Worm (Caenorhabditis elegans) whole organism, early embryonic: ENCODE data around the gene ire-1.

Experiments used
- B0310.2 ChIP-seq: sonication (generic microtip); optimal IDR thresholded peaks from 2 replicates; lab custom pipeline; 2016; ENCODE audit warnings: mild to moderate bottlenecking, missing genetic modification characterization, missing compliant biosample characterization
- F13C5.2 ChIP-seq: sonication (generic microtip); optimal IDR thresholded peaks from 2 replicates; lab custom pipeline; 2017; ENCODE audit warnings: mild to moderate bottlenecking, missing genetic modification characterization, inconsistent platforms, missing compliant biosample characterization
- aly-1 ChIP-seq: sonication (generic microtip); optimal IDR thresholded peaks from 2 replicates; lab custom pipeline; 2016; ENCODE audit warnings: missing genetic modification characterization, missing compliant biosample characterization
- ama-1 ChIP-seq: fragments of 150-350 bp; optimal IDR thresholded peaks from 2 replicates; lab custom pipeline; 2014
- ceh-13 ChIP-seq: fragments of 200-800 bp; sonication (Bioruptor generic); optimal IDR thresholded peaks from 2 replicates; lab custom pipeline; 2018; ENCODE audit warnings: mild to moderate bottlenecking, missing genetic modification characterization, missing compliant biosample characterization
- ceh-36 ChIP-seq: sonication (generic microtip); optimal IDR thresholded peaks from 2 replicates; lab custom pipeline; 2016; ENCODE audit warnings: missing genetic modification characterization, inconsistent platforms, missing compliant biosample characterization
- ets-7 ChIP-seq: sonication (generic microtip); optimal IDR thresholded peaks from 2 replicates; lab custom pipeline; 2016; ENCODE audit warnings: missing genotype, missing genetic modification characterization, missing compliant biosample characterization
- flt-1 ChIP-seq: fragments of 200-800 bp; sonication (Bioruptor generic); IDR thresholded peaks from 2 replicates; pipeline ENCODE4 v1.3.6; 2022; ENCODE audit warnings: missing genetic modification characterization, missing compliant biosample characterization
- hmbx-1 ChIP-seq: sonication (generic microtip); optimal IDR thresholded peaks from 2 replicates; lab custom pipeline; 2016; ENCODE audit warnings: mild to moderate bottlenecking, missing genetic modification characterization, missing compliant biosample characterization
- hmg-4 ChIP-seq: fragments of 200-800 bp; sonication (Bioruptor generic); optimal IDR thresholded peaks from 2 replicates; lab custom pipeline; 2018; ENCODE audit warnings: mild to moderate bottlenecking, missing genetic modification characterization, missing compliant biosample characterization
- hnd-1 ChIP-seq: sonication (generic microtip); optimal IDR thresholded peaks from 2 replicates; lab custom pipeline; 2016; ENCODE audit warnings: missing genetic modification characterization, missing compliant biosample characterization
- pes-1 ChIP-seq: fragments of 200-800 bp; sonication (Bioruptor generic); IDR thresholded peaks from 2 replicates; pipeline ENCODE4 v1.3.6; 2022; ENCODE audit warnings: missing genetic modification reagents, missing genetic modification characterization, missing compliant biosample characterization
- scrt-1 ChIP-seq: fragments of 200-800 bp; sonication (Bioruptor generic); IDR thresholded peaks from 2 replicates; pipeline ENCODE4 v1.3.6; 2022; ENCODE audit warnings: missing genetic modification characterization, missing compliant biosample characterization
- sea-1 ChIP-seq: fragments of 200-800 bp; sonication (Bioruptor generic); conservative IDR thresholded peaks from 2 replicates; pipeline ENCODE4 v1.3.6; 2022; ENCODE audit warnings: missing genetic modification characterization, missing compliant biosample characterization
- tbx-11 ChIP-seq: fragments of 200-800 bp; sonication (Bioruptor generic); IDR thresholded peaks from 2 replicates; pipeline ENCODE4 v1.3.6; 2022; ENCODE audit warnings: missing genetic modification characterization, missing compliant biosample characterization
- tbx-37 ChIP-seq: fragments of 200-800 bp; sonication (Bioruptor generic); conservative IDR thresholded peaks from 2 replicates; pipeline ENCODE4 v1.3.6; 2022; ENCODE audit warnings: missing genetic modification reagents, missing genetic modification characterization, missing compliant biosample characterization
- tra-4 ChIP-seq: sonication (generic microtip); optimal IDR thresholded peaks from 2 replicates; lab custom pipeline; 2017; ENCODE audit warnings: missing genetic modification characterization, missing compliant biosample characterization

Gene ire-1

DNA sequence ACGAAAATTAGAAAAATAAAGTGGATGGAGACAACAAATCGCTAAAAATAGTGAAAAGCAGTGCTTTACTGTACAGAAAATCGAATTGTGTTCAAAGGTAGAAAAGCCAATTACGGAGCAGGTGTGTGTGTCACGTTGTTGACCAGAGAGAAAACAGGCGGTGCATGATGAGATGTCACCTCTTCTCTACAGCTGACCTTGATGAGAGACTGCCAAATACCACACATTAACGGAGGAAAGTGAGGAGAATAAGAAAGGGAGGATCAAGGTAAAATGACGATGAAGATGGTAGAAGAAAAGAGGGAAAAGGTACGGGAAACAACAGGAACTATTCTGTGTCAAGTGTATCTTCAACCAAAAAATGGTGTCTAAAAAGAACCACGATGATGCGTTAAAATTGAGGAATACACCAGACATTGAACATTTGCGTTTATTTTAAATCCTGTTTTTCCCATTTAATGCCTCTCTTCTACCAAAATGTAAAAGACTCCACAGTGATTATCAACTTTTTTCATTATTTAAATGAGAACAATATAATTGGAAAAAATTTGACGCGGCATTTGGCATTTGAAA is 25.4 kb downstream of the ire-1 start:
- no peak for TF ChIP-seq ceh-13
- TF ChIP-seq tbx-11: no peak
- TF ChIP-seq aly-1 (tag; lab: Kevin White, UChicago): no peak
- no peak for TF ChIP-seq tbx-37 (GFP tag; lab: Robert Waterston, UW)
- no peak for TF ChIP-seq hmbx-1
- no peak for TF ChIP-seq sea-1 (GFP tag; lab: Robert Waterston, UW)
- no peak for TF ChIP-seq ceh-36 (tag; lab: Kevin White, UChicago)
- no peak for TF ChIP-seq B0310.2 (tag; lab: Kevin White, UChicago)
- no peak for TF ChIP-seq tra-4 (tag; lab: Kevin White, UChicago)
- TF ChIP-seq hnd-1 (tag; lab: Kevin White, UChicago): no peak
- no peak for TF ChIP-seq pes-1 (GFP tag; lab: Robert Waterston, UW)
- no peak for TF ChIP-seq F13C5.2 (tag; lab: Kevin White, UChicago)
- TF ChIP-seq ama-1 (lab: Kevin White, UChicago): no peak
- no peak for TF ChIP-seq ets-7 (tag; lab: Kevin White, UChicago)
- TF ChIP-seq scrt-1 (GFP tag; lab: Robert Waterston, UW): no peak
- TF ChIP-seq flt-1 (GFP tag; lab: Robert Waterston, UW): no peak

DNA sequence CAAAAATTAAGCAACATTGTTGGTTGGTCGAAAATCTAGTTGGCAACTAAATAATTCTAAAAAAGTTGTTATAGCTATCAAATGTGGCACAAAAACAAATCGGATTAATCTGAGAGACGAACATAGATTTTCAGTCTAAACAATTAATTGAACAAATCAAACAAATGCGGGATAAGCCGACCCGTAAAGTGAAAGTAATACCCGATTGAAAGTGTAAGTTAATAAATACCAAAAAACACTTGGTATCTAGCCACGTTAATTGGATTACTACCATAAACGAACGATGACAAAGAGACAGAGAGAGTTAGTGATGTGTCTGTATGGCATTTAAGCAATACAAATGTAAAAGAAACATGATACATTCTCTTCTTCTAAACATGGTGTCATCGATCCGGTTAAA is 30.8 kb downstream of the ire-1 start:
- TF ChIP-seq ets-7 (tag; lab: Kevin White, UChicago) (no peak), hnd-1 (tag; lab: Kevin White, UChicago) (no peak), hmbx-1 (no peak), ceh-13 (no peak), sea-1 (GFP tag; lab: Robert Waterston, UW) (no peak), B0310.2 (tag; lab: Kevin White, UChicago) (no peak), pes-1 (GFP tag; lab: Robert Waterston, UW) (no peak), tbx-11 (no peak), tra-4 (tag; lab: Kevin White, UChicago) (no peak), ceh-36 (tag; lab: Kevin White, UChicago) (no peak), ama-1 (lab: Kevin White, UChicago) (no peak), aly-1 (tag; lab: Kevin White, UChicago) (no peak)

DNA sequence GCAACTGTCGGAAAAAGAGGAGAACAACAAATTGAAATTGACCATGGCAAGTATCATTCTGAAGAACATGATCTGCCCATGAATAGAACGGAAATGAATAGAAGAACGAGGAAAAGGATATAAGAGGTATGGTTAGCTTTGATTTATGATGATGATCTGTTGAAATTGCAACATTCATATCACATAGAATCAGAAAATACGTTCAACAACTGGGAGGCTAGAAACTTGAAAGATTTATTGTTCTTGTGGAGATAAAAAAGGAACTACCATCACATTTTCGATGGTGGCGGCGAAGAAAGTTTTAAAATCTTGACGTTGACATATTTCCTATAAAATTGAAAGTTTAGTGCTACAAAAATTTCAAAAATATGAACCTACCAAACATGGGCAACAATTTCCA is 31.4 kb downstream of the ire-1 start:
- TF ChIP-seq tra-4 (tag; lab: Kevin White, UChicago) (no peak), tbx-11 (no peak), ets-7 (tag; lab: Kevin White, UChicago) (no peak), ceh-36 (tag; lab: Kevin White, UChicago) (no peak), sea-1 (GFP tag; lab: Robert Waterston, UW) (no peak), flt-1 (GFP tag; lab: Robert Waterston, UW) (no peak), scrt-1 (GFP tag; lab: Robert Waterston, UW) (no peak), aly-1 (tag; lab: Kevin White, UChicago) (no peak), hmg-4 (GFP tag; lab: Kevin White, UChicago) (no peak), B0310.2 (tag; lab: Kevin White, UChicago) (no peak)

DNA sequence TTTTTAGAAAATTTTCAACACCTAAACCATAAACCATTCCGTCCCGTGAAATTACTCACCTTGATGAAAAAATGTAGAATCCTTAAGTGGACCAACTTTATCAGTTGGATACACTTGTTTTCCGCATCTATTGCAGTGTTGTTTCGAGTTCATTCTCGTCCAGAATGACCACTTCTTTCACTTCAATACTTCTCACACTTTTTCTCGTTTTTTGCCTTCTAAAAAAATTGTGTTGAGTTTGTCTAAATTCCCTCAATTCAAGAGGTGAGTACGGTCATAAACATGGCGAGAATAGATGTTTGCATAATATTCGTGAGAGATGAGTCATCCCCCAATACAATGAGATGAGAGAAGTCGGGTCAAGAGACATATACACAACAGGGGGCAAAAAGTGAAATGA is 32.2 kb downstream of the ire-1 start, which contains the start of gene ltd-1:
Gene ltd-1, minus strand, starts transcription at position 218 of the 400 bp plus-strand sequence.
- TF ChIP-seq ceh-36 (tag; lab: Kevin White, UChicago) (no peak), sea-1 (GFP tag; lab: Robert Waterston, UW) (no peak), scrt-1 (GFP tag; lab: Robert Waterston, UW) (no peak), pes-1 (GFP tag; lab: Robert Waterston, UW) (no peak), flt-1 (GFP tag; lab: Robert Waterston, UW) (no peak), ets-7 (tag; lab: Kevin White, UChicago) (no peak), ceh-13 (no peak), hmg-4 (GFP tag; lab: Kevin White, UChicago) (no peak), tbx-37 (GFP tag; lab: Robert Waterston, UW) (no peak), tbx-11 (no peak)

DNA sequence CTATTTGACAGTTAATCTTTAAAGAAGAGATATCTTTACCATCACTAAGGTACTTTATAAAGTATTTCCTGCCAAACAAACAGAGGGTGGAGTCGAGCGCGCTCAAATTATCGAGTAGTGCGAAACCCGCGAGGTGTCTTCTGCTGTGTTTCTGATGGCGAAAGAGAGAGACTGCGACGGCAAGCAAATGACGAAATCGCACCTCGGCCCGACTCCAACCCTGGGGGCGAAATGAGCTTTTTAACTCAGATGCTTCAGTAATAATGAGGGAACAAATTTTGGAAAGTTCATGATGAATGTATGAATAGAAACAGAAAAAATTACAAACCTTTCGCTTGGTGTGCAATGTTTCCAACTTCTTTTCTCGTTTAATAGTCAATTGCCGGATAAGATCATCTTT is 33.2 kb downstream of the ire-1 start:
- TF ChIP-seq B0310.2 (tag; lab: Kevin White, UChicago) (no peak), flt-1 (GFP tag; lab: Robert Waterston, UW) (no peak), pes-1 (GFP tag; lab: Robert Waterston, UW) (no peak), tbx-37 (GFP tag; lab: Robert Waterston, UW) (no peak), tra-4 (tag; lab: Kevin White, UChicago) (no peak), hnd-1 (tag; lab: Kevin White, UChicago) (no peak), ama-1 (lab: Kevin White, UChicago) (peak; percentile 66), ceh-13 (no peak), hmbx-1 (no peak), hmg-4 (GFP tag; lab: Kevin White, UChicago) (peak; percentile 20)

DNA sequence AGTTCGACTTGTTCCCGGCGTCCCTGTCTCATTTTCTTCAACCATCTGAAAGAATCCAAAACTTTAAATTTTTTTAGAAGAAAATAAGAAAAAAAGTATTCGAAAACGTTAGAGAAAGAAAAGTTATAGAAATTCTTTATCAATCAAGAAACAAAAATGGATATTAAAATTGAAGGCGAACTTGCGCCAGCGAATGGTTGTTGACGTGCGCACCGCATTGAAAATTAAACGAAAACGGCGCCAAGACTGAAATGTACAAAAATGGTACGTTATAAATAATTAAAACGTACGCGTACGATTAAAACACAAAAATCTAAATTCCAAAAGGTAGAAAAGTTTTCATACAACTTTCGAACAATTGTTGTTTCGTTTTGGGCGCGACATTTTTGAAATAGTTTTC is 37.9 kb downstream of the ire-1 start, which contains the start of gene K02C4.3:
Gene K02C4.3, minus strand, starts transcription at position 51 of the 400 bp plus-strand sequence.
- TF ChIP-seq B0310.2 (tag; lab: Kevin White, UChicago): no peak
- TF ChIP-seq tbx-11: no peak
- TF ChIP-seq tra-4 (tag; lab: Kevin White, UChicago): no peak
- no peak for TF ChIP-seq hmg-4 (GFP tag; lab: Kevin White, UChicago)
- no peak for TF ChIP-seq F13C5.2 (tag; lab: Kevin White, UChicago)
- no peak for TF ChIP-seq ama-1 (lab: Kevin White, UChicago)
- no peak for TF ChIP-seq sea-1 (GFP tag; lab: Robert Waterston, UW)
- TF ChIP-seq flt-1 (GFP tag; lab: Robert Waterston, UW): no peak
- TF ChIP-seq ceh-36 (tag; lab: Kevin White, UChicago): no peak
- no peak for TF ChIP-seq aly-1 (tag; lab: Kevin White, UChicago)
- no peak for TF ChIP-seq pes-1 (GFP tag; lab: Robert Waterston, UW)
- TF ChIP-seq hmbx-1: no peak
- no peak for TF ChIP-seq tbx-37 (GFP tag; lab: Robert Waterston, UW)
- TF ChIP-seq ceh-13: no peak

DNA sequence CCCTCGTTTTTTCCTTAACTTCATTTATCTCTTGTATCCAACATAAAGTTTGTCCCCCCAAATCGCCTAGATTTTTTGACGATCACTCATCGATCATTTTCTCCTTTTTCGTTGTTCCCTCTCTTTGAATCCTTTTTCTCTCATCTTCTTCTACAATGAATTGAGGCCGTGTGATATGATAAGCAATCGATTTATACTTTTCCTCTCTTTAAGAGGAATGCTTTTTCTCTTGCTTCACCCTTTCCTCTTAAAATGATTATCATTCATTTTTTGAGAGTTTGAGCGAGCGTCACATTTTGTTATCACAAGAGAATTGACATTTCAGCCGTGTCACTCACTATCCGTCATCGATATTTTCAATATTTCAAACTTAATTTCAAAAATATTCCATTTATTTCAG is 46.7 kb downstream of the ire-1 start, which contains the start of gene K02C4.5:
Gene K02C4.5, plus strand, starts transcription at position 395 of the 400 bp plus-strand sequence.
- TF ChIP-seq tbx-37 (GFP tag; lab: Robert Waterston, UW) (no peak), flt-1 (GFP tag; lab: Robert Waterston, UW) (no peak), hmbx-1 (no peak), scrt-1 (GFP tag; lab: Robert Waterston, UW) (no peak), aly-1 (tag; lab: Kevin White, UChicago) (no peak), tra-4 (tag; lab: Kevin White, UChicago) (no peak), B0310.2 (tag; lab: Kevin White, UChicago) (no peak), F13C5.2 (tag; lab: Kevin White, UChicago) (no peak), hnd-1 (tag; lab: Kevin White, UChicago) (no peak), ceh-36 (tag; lab: Kevin White, UChicago) (no peak), ets-7 (tag; lab: Kevin White, UChicago) (no peak)
